Worm (Caenorhabditis elegans) whole organism, late embryonic: Measurements from ENCODE around the gene toe-2.

Experiments used
- C08G9.2 ChIP-seq: sonication (generic microtip); optimal IDR thresholded peaks from 2 replicates; lab custom pipeline; 2016; ENCODE audit warnings: mild to moderate bottlenecking, missing genetic modification characterization, moderate library complexity, missing compliant biosample characterization
- C38D4.7 ChIP-seq: fragments of 200-800 bp; sonication (Bioruptor generic); optimal IDR thresholded peaks from 2 replicates; lab custom pipeline; 2018; ENCODE audit warnings: mild to moderate bottlenecking, missing genetic modification characterization, moderate library complexity, missing compliant biosample characterization
- F13H6.1 ChIP-seq: sonication (generic microtip); optimal IDR thresholded peaks from 2 replicates; lab custom pipeline; 2016; ENCODE audit warnings: missing genetic modification characterization, missing compliant biosample characterization
- K02D7.2 ChIP-seq: sonication (generic microtip); optimal IDR thresholded peaks from 2 replicates; lab custom pipeline; 2017; ENCODE audit warnings: mild to moderate bottlenecking, missing genetic modification characterization, missing compliant biosample characterization
- K09A11.1 ChIP-seq: sonication (generic microtip); optimal IDR thresholded peaks from 2 replicates; lab custom pipeline; 2017; ENCODE audit warnings: antibody characterized with exemption, mild to moderate bottlenecking, missing genetic modification characterization, missing compliant biosample characterization; ENCODE audit not compliant: insufficient read depth
- T23F11.4 ChIP-seq: fragments of 200-800 bp; sonication (Bioruptor generic); optimal IDR thresholded peaks from 2 replicates; lab custom pipeline; 2018; ENCODE audit warnings: mild to moderate bottlenecking, missing genetic modification characterization, missing compliant biosample characterization
- Y22D7AL.16 ChIP-seq: sonication (generic microtip); optimal IDR thresholded peaks from 2 replicates; lab custom pipeline; 2016; ENCODE audit warnings: missing genetic modification characterization, missing compliant biosample characterization
- ahr-1 ChIP-seq: sonication (generic microtip); optimal IDR thresholded peaks from 2 replicates; lab custom pipeline; 2016; ENCODE audit warnings: missing genetic modification characterization, missing compliant biosample characterization
- ama-1 ChIP-seq: fragments of 150-350 bp; optimal IDR thresholded peaks from 2 replicates; lab custom pipeline; 2014
- ceh-14 ChIP-seq: sonication (generic microtip); optimal IDR thresholded peaks from 2 replicates; lab custom pipeline; 2016; ENCODE audit warnings: missing genotype, missing genetic modification characterization, missing compliant biosample characterization
- ceh-18 ChIP-seq: sonication (generic microtip); optimal IDR thresholded peaks from 2 replicates; lab custom pipeline; 2016; ENCODE audit warnings: missing genetic modification characterization, missing compliant biosample characterization
- ceh-19 ChIP-seq: fragments of 200-800 bp; sonication (Bioruptor generic); optimal IDR thresholded peaks from 2 replicates; lab custom pipeline; 2018; ENCODE audit warnings: mild to moderate bottlenecking, missing genetic modification characterization, missing compliant biosample characterization
- ceh-2 ChIP-seq: sonication (generic microtip); optimal IDR thresholded peaks from 2 replicates; lab custom pipeline; 2016; ENCODE audit warnings: missing genotype, missing genetic modification characterization, missing compliant biosample characterization
- ceh-22 ChIP-seq: sonication (generic microtip); optimal IDR thresholded peaks from 2 replicates; lab custom pipeline; 2017; ENCODE audit warnings: missing biosample characterization, missing genetic modification characterization
- ceh-31 ChIP-seq: sonication (generic microtip); optimal IDR thresholded peaks from 2 replicates; lab custom pipeline; 2016; ENCODE audit warnings: missing genetic modification characterization, missing compliant biosample characterization
- ceh-34 ChIP-seq: sonication (generic microtip); optimal IDR thresholded peaks from 2 replicates; lab custom pipeline; 2016; ENCODE audit warnings: mild to moderate bottlenecking, missing genetic modification characterization, missing compliant biosample characterization
- ceh-6 ChIP-seq: fragments of 200-800 bp; sonication (Bioruptor generic); optimal IDR thresholded peaks from 2 replicates; lab custom pipeline; 2018; ENCODE audit warnings: mild to moderate bottlenecking, missing genetic modification characterization, missing compliant biosample characterization
- ceh-9 ChIP-seq: sonication (generic microtip); optimal IDR thresholded peaks from 2 replicates; lab custom pipeline; 2016; ENCODE audit warnings: mild to moderate bottlenecking, missing genetic modification characterization, inconsistent platforms, missing compliant biosample characterization
- dmd-4 ChIP-seq: sonication (generic microtip); optimal IDR thresholded peaks from 2 replicates; lab custom pipeline; 2016; ENCODE audit warnings: borderline replicate concordance, missing genetic modification characterization, missing compliant biosample characterization
- dve-1 ChIP-seq: sonication (generic microtip); optimal IDR thresholded peaks from 2 replicates; lab custom pipeline; 2017; ENCODE audit warnings: antibody characterized with exemption, mild to moderate bottlenecking, missing genetic modification characterization, missing compliant biosample characterization
- elt-4 ChIP-seq: sonication (generic microtip); optimal IDR thresholded peaks from 2 replicates; lab custom pipeline; 2016; ENCODE audit warnings: missing genetic modification characterization, missing compliant biosample characterization
- ets-4 ChIP-seq: sonication (generic microtip); optimal IDR thresholded peaks from 2 replicates; lab custom pipeline; 2016; ENCODE audit warnings: missing genetic modification characterization, missing compliant biosample characterization
- eyg-1 ChIP-seq: sonication (generic microtip); optimal IDR thresholded peaks from 2 replicates; lab custom pipeline; 2016; ENCODE audit warnings: missing genotype, missing genetic modification characterization, missing compliant biosample characterization
- fkh-10 ChIP-seq: fragments of 150-350 bp; optimal IDR thresholded peaks from 2 replicates; lab custom pipeline; 2014; ENCODE audit warnings: missing biosample characterization, missing genetic modification reagents, missing genetic modification characterization
- fkh-6 ChIP-seq: sonication (generic microtip); optimal IDR thresholded peaks from 2 replicates; lab custom pipeline; 2016; ENCODE audit warnings: missing genetic modification characterization, missing compliant biosample characterization
- gmeb-2 ChIP-seq: sonication (generic microtip); optimal IDR thresholded peaks from 2 replicates; lab custom pipeline; 2016; ENCODE audit warnings: missing genetic modification characterization, inconsistent platforms, missing compliant biosample characterization
- hlh-15 ChIP-seq: sonication (generic microtip); optimal IDR thresholded peaks from 2 replicates; lab custom pipeline; 2016; ENCODE audit warnings: missing genetic modification characterization, missing compliant biosample characterization
- hlh-6 ChIP-seq: sonication (generic microtip); optimal IDR thresholded peaks from 2 replicates; lab custom pipeline; 2016; ENCODE audit warnings: missing genotype, missing genetic modification characterization, missing compliant biosample characterization
- hlh-8 ChIP-seq: sonication (generic microtip); optimal IDR thresholded peaks from 2 replicates; lab custom pipeline; 2016; ENCODE audit warnings: missing genotype, missing genetic modification characterization, missing compliant biosample characterization
- madf-2 ChIP-seq: sonication (generic microtip); optimal IDR thresholded peaks from 2 replicates; lab custom pipeline; 2017; ENCODE audit warnings: missing genetic modification characterization, missing compliant biosample characterization
- nfya-1 ChIP-seq: sonication (generic microtip); optimal IDR thresholded peaks from 2 replicates; lab custom pipeline; 2017; ENCODE audit warnings: missing genetic modification characterization, mild to moderate bottlenecking, missing compliant biosample characterization, antibody characterized with exemption, moderate library complexity
- nhr-232 ChIP-seq: sonication (generic microtip); optimal IDR thresholded peaks from 2 replicates; lab custom pipeline; 2016; ENCODE audit warnings: missing genetic modification characterization, missing compliant biosample characterization
- npax-4 ChIP-seq: sonication (generic microtip); optimal IDR thresholded peaks from 2 replicates; lab custom pipeline; 2016; ENCODE audit warnings: missing genetic modification characterization, missing compliant biosample characterization
- odd-2 ChIP-seq: sonication (generic microtip); optimal IDR thresholded peaks from 2 replicates; lab custom pipeline; 2017; ENCODE audit warnings: antibody characterized with exemption, mild to moderate bottlenecking, missing genetic modification characterization, missing compliant biosample characterization
- pat-9 ChIP-seq: fragments of 200-800 bp; sonication (Bioruptor generic); optimal IDR thresholded peaks from 2 replicates; lab custom pipeline; 2018; ENCODE audit warnings: mild to moderate bottlenecking, missing genetic modification characterization, moderate library complexity, missing compliant biosample characterization
- pax-1 ChIP-seq: fragments of 150-350 bp; optimal IDR thresholded peaks from 2 replicates; lab custom pipeline; 2014; ENCODE audit warnings: missing biosample characterization, missing genetic modification characterization
- pha-2 ChIP-seq: sonication (generic microtip); optimal IDR thresholded peaks from 2 replicates; lab custom pipeline; 2017; ENCODE audit warnings: mild to moderate bottlenecking, missing genetic modification characterization, missing compliant biosample characterization
- pros-1 ChIP-seq: fragments of 150-350 bp; optimal IDR thresholded peaks from 2 replicates; lab custom pipeline; 2014; ENCODE audit warnings: missing biosample characterization, missing genetic modification reagents, missing genetic modification characterization
- ref-2 ChIP-seq: sonication (generic microtip); optimal IDR thresholded peaks from 2 replicates; lab custom pipeline; 2016; ENCODE audit warnings: missing genetic modification characterization, missing compliant biosample characterization
- sdc-2 ChIP-seq: sonication (generic microtip); optimal IDR thresholded peaks from 2 replicates; lab custom pipeline; 2016; ENCODE audit warnings: missing genotype, missing genetic modification characterization, missing compliant biosample characterization
- sox-2 ChIP-seq: fragments of 200-800 bp; sonication (Bioruptor generic); IDR thresholded peaks from 2 replicates; pipeline ENCODE4 v1.3.6; 2022; ENCODE audit warnings: missing genetic modification reagents, missing genetic modification characterization, missing compliant biosample characterization
- sox-4 ChIP-seq: sonication (generic microtip); optimal IDR thresholded peaks from 2 replicates; lab custom pipeline; 2017; ENCODE audit warnings: mild to moderate bottlenecking, missing genetic modification characterization, inconsistent platforms, missing compliant biosample characterization
- tbx-2 ChIP-seq: sonication (generic microtip); optimal IDR thresholded peaks from 2 replicates; lab custom pipeline; 2016; ENCODE audit warnings: missing genetic modification characterization, missing compliant biosample characterization
- ttx-3 ChIP-seq: sonication (generic microtip); optimal IDR thresholded peaks from 2 replicates; lab custom pipeline; 2016; ENCODE audit warnings: missing genetic modification reagents, missing genetic modification characterization, missing compliant biosample characterization
- unc-3 ChIP-seq, 2 experiments: fragments of 200-800 bp in 1 of 2; sonication (Bioruptor generic) in 1 of 2; sonication (generic microtip) in 1 of 2; conservative IDR thresholded peaks in 1 of 2; optimal IDR thresholded peaks in 1 of 2; 2 replicates each; pipeline versions ENCODE4 v1.3.6 to Lab custom; 2016 to 2022; ENCODE audit warnings: missing compliant biosample characterization in 2 of 2, missing genetic modification characterization in 2 of 2, missing genetic modification reagents in 1 of 2
- unc-55 ChIP-seq: sonication (generic microtip); optimal IDR thresholded peaks from 2 replicates; lab custom pipeline; 2017; ENCODE audit warnings: missing biosample characterization, missing genetic modification reagents, missing genetic modification characterization
- zip-5 ChIP-seq: sonication (generic microtip); optimal IDR thresholded peaks from 2 replicates; lab custom pipeline; 2016; ENCODE audit warnings: missing genetic modification characterization, missing compliant biosample characterization
- ztf-16 ChIP-seq: sonication (generic microtip); optimal IDR thresholded peaks from 2 replicates; lab custom pipeline; 2017; ENCODE audit warnings: missing genetic modification characterization, missing compliant biosample characterization

The toe-2 gene

DNA sequence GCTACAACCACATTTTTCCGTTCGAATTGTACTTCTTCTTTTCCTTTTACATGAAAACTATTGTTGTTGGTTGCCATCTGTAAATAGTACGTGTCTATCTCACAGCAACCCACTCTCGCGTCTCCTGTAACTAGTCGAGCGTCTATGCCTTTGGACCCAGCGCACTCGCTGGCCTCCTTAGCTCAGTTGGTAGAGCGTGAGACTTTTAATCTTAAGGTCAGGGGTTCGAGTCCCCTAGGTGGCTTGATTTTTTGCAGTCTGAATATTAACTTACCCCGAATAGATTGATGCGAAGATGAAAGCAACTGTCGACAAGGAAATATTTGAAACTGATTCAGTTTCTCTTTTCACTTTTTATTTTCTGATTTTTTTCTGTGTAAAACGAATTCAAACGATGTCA, 43.9 kb upstream of the toe-2 start, which contains the start of gene mpz-3 (continued):
- no peak for TF ChIP-seq ceh-9
- peak; percentile 49 for TF ChIP-seq nhr-232
- peak; percentile 32 for TF ChIP-seq Y22D7AL.16 (tag; lab: Kevin White, UChicago)
- peak; percentile 16 for TF ChIP-seq npax-4 (tag; lab: Kevin White, UChicago)
- peak; percentile 36 for TF ChIP-seq ceh-19 (GFP tag; lab: Kevin White, UChicago)
- peak; percentile 42 for TF ChIP-seq ceh-6 (GFP tag; lab: Kevin White, UChicago)

DNA sequence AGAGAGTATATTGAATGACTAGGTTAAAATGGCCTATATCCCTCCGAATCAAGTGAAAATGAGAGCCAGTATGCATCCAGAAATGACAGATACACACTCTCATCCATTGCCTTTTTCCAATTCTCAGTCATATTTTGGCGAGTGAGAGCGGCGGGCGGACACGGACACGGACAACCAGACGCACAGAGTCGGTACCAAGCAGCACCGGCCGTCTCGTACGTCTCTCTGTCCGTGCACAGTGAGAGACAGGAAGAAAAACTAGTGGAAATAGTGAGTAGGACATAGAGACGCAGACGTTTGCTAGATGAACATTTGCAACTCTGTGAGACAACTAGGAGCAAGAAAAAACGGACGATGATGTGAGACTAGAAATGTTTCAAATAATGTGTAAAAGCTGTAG, 42.1 kb upstream of the toe-2 start:
- no peak for TF ChIP-seq hlh-15 (tag; lab: Kevin White, UChicago)
- TF ChIP-seq ceh-2 (tag; lab: Kevin White, UChicago) = no peak
- TF ChIP-seq pat-9 (tag; lab: Kevin White, UChicago) = no peak
- TF ChIP-seq unc-3 (GFP tag; conservative IDR thresholded peaks at IDR 0.05; lab: Robert Waterston, UW) = no peak
- TF ChIP-seq unc-3 (tag; optimal IDR thresholded peaks at IDR 0.05; lab: Kevin White, UChicago) = no peak
- TF ChIP-seq elt-4 (tag; lab: Kevin White, UChicago) = no peak
- peak; percentile 8 for TF ChIP-seq ceh-14 (tag; lab: Kevin White, UChicago)
- no peak for TF ChIP-seq ceh-19 (GFP tag; lab: Kevin White, UChicago)
- TF ChIP-seq hlh-8 (tag; lab: Kevin White, UChicago) = no peak
- TF ChIP-seq C08G9.2 (tag; lab: Kevin White, UChicago) = no peak
- TF ChIP-seq fkh-6 (tag; lab: Kevin White, UChicago) = no peak
- TF ChIP-seq ceh-34 = no peak
- TF ChIP-seq ceh-9 = no peak
- TF ChIP-seq sdc-2 (tag; lab: Kevin White, UChicago) = no peak
- TF ChIP-seq pax-1 (tag; lab: Kevin White, UChicago) = no peak
- TF ChIP-seq odd-2 (tag; lab: Kevin White, UChicago) = no peak
- peak; percentile 27 for TF ChIP-seq ref-2 (tag; lab: Kevin White, UChicago)
- no peak for TF ChIP-seq eyg-1 (tag; lab: Kevin White, UChicago)
- TF ChIP-seq hlh-6 (tag; lab: Kevin White, UChicago) = no peak
- no peak for TF ChIP-seq dve-1
- no peak for TF ChIP-seq ttx-3 (tag; lab: Kevin White, UChicago)
- TF ChIP-seq tbx-2 (tag; lab: Kevin White, UChicago) = peak; percentile 25
- TF ChIP-seq nhr-232 = no peak
- no peak for TF ChIP-seq K09A11.1 (tag; lab: Kevin White, UChicago)
- TF ChIP-seq ztf-16 (tag; lab: Kevin White, UChicago) = no peak
- no peak for TF ChIP-seq T23F11.4 (GFP tag; lab: Kevin White, UChicago)
- TF ChIP-seq dmd-4 (tag; lab: Kevin White, UChicago) = no peak
- TF ChIP-seq pros-1 = no peak
- TF ChIP-seq K02D7.2 (tag; lab: Kevin White, UChicago) = no peak
- no peak for TF ChIP-seq gmeb-2 (tag; lab: Kevin White, UChicago)
- no peak for TF ChIP-seq F13H6.1 (tag; lab: Kevin White, UChicago)
- TF ChIP-seq unc-55 = peak; percentile 55
- no peak for TF ChIP-seq ceh-22 (tag; lab: Kevin White, UChicago)
- no peak for TF ChIP-seq sox-2 (GFP tag; lab: Robert Waterston, UW)
- TF ChIP-seq ets-4 (tag; lab: Kevin White, UChicago) = no peak
- no peak for TF ChIP-seq ahr-1

DNA sequence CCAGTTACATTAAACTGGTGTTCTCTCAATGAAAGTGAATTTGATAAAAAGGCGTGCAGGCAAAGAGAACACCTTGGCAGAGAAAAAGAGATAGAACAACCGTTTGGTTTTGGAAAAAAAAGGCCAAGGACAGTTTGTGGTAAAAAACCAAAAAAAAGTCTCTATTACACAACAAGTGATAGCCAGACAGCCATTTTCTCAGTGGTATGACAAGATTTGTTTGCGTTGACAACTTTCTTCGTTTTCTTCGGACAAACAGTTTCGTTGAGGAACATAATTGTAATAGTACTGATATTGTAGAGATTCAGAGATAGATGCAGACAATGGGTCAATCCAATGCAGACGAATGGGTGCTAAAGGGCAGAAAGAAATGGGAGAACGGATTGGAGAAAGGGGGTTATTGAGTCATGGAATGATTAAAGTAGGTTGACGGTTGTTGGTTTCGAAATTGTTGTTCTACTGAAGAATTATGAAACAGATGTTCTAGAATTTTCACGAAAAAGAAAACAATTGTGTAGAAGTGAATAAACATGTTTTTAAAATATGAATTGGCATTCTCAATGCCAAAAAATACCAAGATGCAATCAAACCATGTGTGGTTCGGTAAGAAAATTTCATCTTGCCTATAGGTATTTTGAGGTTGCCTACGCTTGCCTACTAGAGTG, 41.1 kb upstream of the toe-2 start:
- TF ChIP-seq sox-4 (tag; lab: Kevin White, UChicago) (no peak), C38D4.7 (no peak), nfya-1 (tag; lab: Kevin White, UChicago) (no peak), ceh-18 (tag; lab: Kevin White, UChicago) (no peak), pax-1 (tag; lab: Kevin White, UChicago) (no peak), pha-2 (tag; lab: Kevin White, UChicago) (no peak), zip-5 (tag; lab: Kevin White, UChicago) (no peak), ceh-6 (GFP tag; lab: Kevin White, UChicago) (no peak), madf-2 (tag; lab: Kevin White, UChicago) (no peak), tbx-2 (tag; lab: Kevin White, UChicago) (no peak), fkh-6 (tag; lab: Kevin White, UChicago) (no peak), ceh-34 (no peak), ama-1 (lab: Kevin White, UChicago) (no peak), ceh-2 (tag; lab: Kevin White, UChicago) (no peak), F13H6.1 (tag; lab: Kevin White, UChicago) (no peak), ceh-31 (no peak), ets-4 (tag; lab: Kevin White, UChicago) (no peak), fkh-10 (GFP tag; lab: Kevin White, UChicago) (no peak), Y22D7AL.16 (tag; lab: Kevin White, UChicago) (no peak), C08G9.2 (tag; lab: Kevin White, UChicago) (no peak)
